Worm (Caenorhabditis elegans): ENCODE data around the gene rabx-5.

Gene rabx-5

ce11 chrIII:10642781-10643180 is 37.6 kb downstream of the rabx-5 start, which contains the start of the genes dhs-11 and orc-1 (continued):
- peak; percentile 29 for TF ChIP-seq fkh-8 (tag; optimal IDR thresholded peaks at IDR 0.05)
- TF ChIP-seq ets-5 (GFP tag; IDR thresholded peaks at IDR 0.05) = no peak
- no peak for TF ChIP-seq nhr-85 (tag)
- TF ChIP-seq ceh-63 (GFP tag; optimal IDR thresholded peaks at IDR 0.05) = no peak
- peak; percentile 30 for TF ChIP-seq skn-1 (tag; optimal IDR thresholded peaks at IDR 0.05)
- TF ChIP-seq blmp-1 (tag; optimal IDR thresholded peaks at IDR 0.05) = peak; percentile 35
- TF ChIP-seq ceh-82 (tag; optimal IDR thresholded peaks at IDR 0.05) = peak in 2 of 3 experiments; percentile 1 to 21
- peak; percentile 57 for TF ChIP-seq lin-15B (tag; optimal IDR thresholded peaks at IDR 0.05)
- TF ChIP-seq unc-86 (tag; optimal IDR thresholded peaks at IDR 0.05) = no peak
- TF ChIP-seq egl-13 (tag; optimal IDR thresholded peaks at IDR 0.05) = no peak
- peak; percentile 88 for TF ChIP-seq F16B12.6 (tag; optimal IDR thresholded peaks at IDR 0.05)
- TF ChIP-seq nhr-76 (tag; optimal IDR thresholded peaks at IDR 0.05) = no peak
- TF ChIP-seq lsy-2 (tag; optimal IDR thresholded peaks at IDR 0.05) = peak; percentile 98 to 99
- TF ChIP-seq dpl-1 (GFP tag; optimal IDR thresholded peaks at IDR 0.05) = peak; percentile 88 to 93 (median 90)
- TF ChIP-seq ama-1 (optimal IDR thresholded peaks at IDR 0.05) = no peak
- peak; percentile 51 for TF ChIP-seq nhr-19 (GFP tag; conservative IDR thresholded peaks at IDR 0.05)
- TF ChIP-seq tbx-2 (tag; optimal IDR thresholded peaks at IDR 0.05) = peak; percentile 54
- TF ChIP-seq mep-1 (tag; optimal IDR thresholded peaks at IDR 0.05) = peak; percentile 77
- no peak for TF ChIP-seq unc-98 (GFP tag; IDR thresholded peaks at IDR 0.05)
- no peak for TF ChIP-seq nhr-28 (tag; optimal IDR thresholded peaks at IDR 0.05)
- peak; percentile 88 to 95 for TF ChIP-seq lin-35 (GFP tag; optimal IDR thresholded peaks at IDR 0.05)
- no peak for TF ChIP-seq efl-3 (GFP tag; optimal IDR thresholded peaks at IDR 0.05)
- TF ChIP-seq nhr-47 (tag; optimal IDR thresholded peaks at IDR 0.05) = peak; percentile 52
- TF ChIP-seq ztf-4 (tag; optimal IDR thresholded peaks at IDR 0.05) = no peak
- no peak for TF ChIP-seq nhr-237 (tag; optimal IDR thresholded peaks at IDR 0.05)
- TF ChIP-seq irx-1 (tag; optimal IDR thresholded peaks at IDR 0.05) = no peak
- no peak for TF ChIP-seq vab-15 (tag; optimal IDR thresholded peaks at IDR 0.05)

DNA sequence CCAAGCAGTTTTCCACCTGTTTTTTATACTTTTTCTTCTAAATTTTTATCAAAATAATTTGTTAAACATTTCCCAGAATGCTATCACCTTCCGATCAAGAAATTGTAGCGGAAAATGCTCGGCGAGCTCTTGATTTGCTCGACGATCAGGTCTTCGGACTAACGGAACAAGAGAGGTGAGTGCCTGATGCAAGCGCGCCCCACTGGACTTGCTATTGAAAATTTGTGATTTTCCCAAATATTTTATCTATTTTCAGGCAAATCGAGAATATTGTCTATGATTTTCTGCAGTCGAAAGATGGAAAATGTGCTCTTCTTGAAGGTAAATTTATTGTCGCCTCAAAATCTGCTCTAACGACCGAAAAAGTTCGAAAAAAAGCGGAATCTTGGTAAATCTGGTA is 40.9 kb downstream of the rabx-5 start, which contains the start of gene orc-4:
Gene orc-4, plus strand, starts transcription at position 77 of the 400 bp plus-strand sequence.
- peak; percentile 21 for TF ChIP-seq blmp-1 (tag; optimal IDR thresholded peaks at IDR 0.05)
- no peak for TF ChIP-seq nhr-20 (tag; optimal IDR thresholded peaks at IDR 0.05)
- TF ChIP-seq lin-39 (tag; optimal IDR thresholded peaks at IDR 0.05) = no peak
- no peak for TF ChIP-seq ceh-8 (GFP tag; optimal IDR thresholded peaks at IDR 0.05)
- no peak for TF ChIP-seq lin-14 (GFP tag; optimal IDR thresholded peaks at IDR 0.05)
- TF ChIP-seq pax-3 (tag; optimal IDR thresholded peaks at IDR 0.05) = no peak
- peak; percentile 5 to 69 for TF ChIP-seq lsy-2 (tag; optimal IDR thresholded peaks at IDR 0.05)
- no peak for TF ChIP-seq ces-1 (GFP tag; optimal IDR thresholded peaks at IDR 0.05)
- no peak for TF ChIP-seq zip-4 (GFP tag; optimal IDR thresholded peaks at IDR 0.05)
- no peak for TF ChIP-seq C04F5.9 (tag; optimal IDR thresholded peaks at IDR 0.05)
- peak; percentile 34 to 46 for TF ChIP-seq lin-35 (GFP tag; optimal IDR thresholded peaks at IDR 0.05)
- peak; percentile 34 for TF ChIP-seq F16B12.6 (tag; optimal IDR thresholded peaks at IDR 0.05)
- no peak for TF ChIP-seq rnt-1 (tag; optimal IDR thresholded peaks at IDR 0.05)
- peak; percentile 15 to 33 for TF ChIP-seq efl-1 (optimal IDR thresholded peaks at IDR 0.05)
- peak; percentile 7 to 33 for TF ChIP-seq efl-1 (GFP tag; optimal IDR thresholded peaks at IDR 0.05 in 1 of 2)
- peak; percentile 20 to 54 (median 38) for TF ChIP-seq dpl-1 (GFP tag; optimal IDR thresholded peaks at IDR 0.05)

ce11 chrIII:10649219-10649618 is 44.1 kb downstream of the rabx-5 start, which contains the start of gene emg-1:
Gene emg-1 (plus strand): TSS chrIII:10649519.
- TF ChIP-seq F16B12.6 (tag; optimal IDR thresholded peaks at IDR 0.05) (no peak), ama-1 (optimal IDR thresholded peaks at IDR 0.05) (no peak), nhr-20 (tag; optimal IDR thresholded peaks at IDR 0.05) (no peak), nhr-47 (tag; optimal IDR thresholded peaks at IDR 0.05) (no peak), lin-15B (tag; optimal IDR thresholded peaks at IDR 0.05) (no peak), vab-15 (tag; optimal IDR thresholded peaks at IDR 0.05) (no peak), fkh-8 (tag; optimal IDR thresholded peaks at IDR 0.05) (no peak), ces-1 (GFP tag; optimal IDR thresholded peaks at IDR 0.05) (no peak), ceh-82 (tag; optimal IDR thresholded peaks at IDR 0.05) (no peak)
